Worm (Caenorhabditis elegans) whole organism, young adult: Measurements from ENCODE around the gene msp-113.

ENCODE experiments used
- Y53G8AR.9 ChIP-seq: fragments of 200-800 bp; sonication (Bioruptor generic); conservative IDR thresholded peaks from 2 replicates; pipeline ENCODE4 v1.3.6; 2022; ENCODE audit warnings: missing genetic modification reagents, missing genetic modification characterization, missing compliant biosample characterization
- lin-26 ChIP-seq: fragments of 200-800 bp; sonication (Bioruptor generic); IDR thresholded peaks from 2 replicates; pipeline ENCODE4 v1.3.6; 2022; ENCODE audit warnings: missing genetic modification reagents, missing genetic modification characterization, missing compliant biosample characterization
- nhr-80 ChIP-seq: sonication (generic microtip); optimal IDR thresholded peaks from 2 replicates; lab custom pipeline; 2016; ENCODE audit warnings: missing genetic modification characterization, missing compliant biosample characterization
- tbp1 ChIP-seq: fragments of 200-800 bp; sonication (Bioruptor generic); optimal IDR thresholded peaks from 2 replicates; lab custom pipeline; 2018; ENCODE audit warnings: mild to moderate bottlenecking, missing genetic modification characterization, missing compliant biosample characterization

msp-113 gene

DNA sequence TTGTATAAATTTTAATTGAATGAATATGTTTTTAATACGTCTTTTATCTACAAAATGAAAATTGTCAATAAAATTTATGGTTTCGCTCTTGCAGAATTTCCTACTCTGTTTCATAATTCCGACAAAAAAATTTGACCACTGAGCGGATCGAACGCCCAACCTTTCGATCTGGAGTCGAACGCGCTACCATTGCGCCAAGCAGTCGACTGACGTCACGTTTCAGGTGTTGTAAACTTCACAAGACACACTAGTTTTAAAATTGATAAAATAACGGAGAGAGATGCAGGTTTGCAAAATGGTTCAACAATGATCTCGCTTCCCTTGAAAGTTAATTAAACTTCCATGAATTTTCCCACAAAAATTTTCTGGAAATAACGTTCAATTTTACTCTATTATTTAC lies 46.4 kb downstream of the msp-113 start (continued):
- no peak for TF ChIP-seq lin-26 (GFP tag; lab: Robert Waterston, UW)
- peak; percentile 87 for TF ChIP-seq tbp1
- TF ChIP-seq Y53G8AR.9 (GFP tag; lab: Robert Waterston, UW) = no peak
- TF ChIP-seq nhr-80 (tag; lab: Kevin White, UChicago) = peak; percentile 21
- TF ChIP-seq, all 124 proteins: peak for 19
